Worm (Caenorhabditis elegans) whole organism, L2 larva: ENCODE measurements around the gene nlp-18.

Experiments
- C34F6.9 ChIP-seq: fragments of 150-350 bp; optimal IDR thresholded peaks from 2 replicates; lab custom pipeline; 2014; ENCODE audit warnings: missing biosample characterization, missing genetic modification characterization
- F13H6.1 ChIP-seq: sonication (generic microtip); optimal IDR thresholded peaks from 2 replicates; lab custom pipeline; 2016; ENCODE audit warnings: missing genetic modification characterization, missing compliant biosample characterization
- R02D3.7 ChIP-seq: fragments of 150-350 bp; optimal IDR thresholded peaks from 2 replicates; lab custom pipeline; 2014; ENCODE audit warnings: missing biosample characterization, missing genetic modification characterization
- Y55F3AM.14 ChIP-seq: fragments of 200-800 bp; sonication (Bioruptor generic); optimal IDR thresholded peaks from 2 replicates; lab custom pipeline; 2018; ENCODE audit warnings: mild to moderate bottlenecking, missing genetic modification characterization, missing compliant biosample characterization
- ZK546.5 ChIP-seq: sonication (generic microtip); optimal IDR thresholded peaks from 2 replicates; lab custom pipeline; 2017; ENCODE audit warnings: missing biosample characterization, missing genetic modification characterization
- aly-2 ChIP-seq: fragments of 150-350 bp; optimal IDR thresholded peaks from 2 replicates; lab custom pipeline; 2014; ENCODE audit warnings: missing biosample characterization, missing genetic modification characterization
- ceh-16 ChIP-seq: fragments of 150-350 bp; optimal IDR thresholded peaks from 2 replicates; lab custom pipeline; 2014; ENCODE audit warnings: missing biosample characterization, missing genetic modification characterization
- ceh-82 ChIP-seq: fragments of 150-350 bp; optimal IDR thresholded peaks from 2 replicates; lab custom pipeline; 2014; ENCODE audit warnings: missing biosample characterization, missing genetic modification characterization
- crh-2 ChIP-seq: sonication (generic microtip); optimal IDR thresholded peaks from 2 replicates; lab custom pipeline; 2017; ENCODE audit warnings: missing biosample characterization, missing genetic modification characterization
- dmd-4 ChIP-seq: sonication (generic microtip); optimal IDR thresholded peaks from 2 replicates; lab custom pipeline; 2017; ENCODE audit warnings: missing biosample characterization, missing genetic modification characterization
- egl-27 ChIP-seq: sonication (generic microtip); optimal IDR thresholded peaks from 3 replicates; lab custom pipeline; 2017; ENCODE audit warnings: missing biosample characterization, missing genetic modification reagents, missing genetic modification characterization
- fos-1 ChIP-seq: fragments of 150-350 bp; optimal IDR thresholded peaks from 2 replicates; lab custom pipeline; 2014; ENCODE audit warnings: missing biosample characterization, missing genetic modification characterization
- lin-11 ChIP-seq: fragments of 150-350 bp; sonication (generic microtip); optimal IDR thresholded peaks from 2 replicates; lab custom pipeline; 2014; ENCODE audit warnings: missing biosample characterization, missing genetic modification characterization, inconsistent platforms, mixed read lengths
- lin-13 ChIP-seq: fragments of 150-350 bp; optimal IDR thresholded peaks from 2 replicates; lab custom pipeline; 2014; ENCODE audit warnings: missing biosample characterization, missing genetic modification reagents, missing genetic modification characterization
- lin-39 ChIP-seq: fragments of 150-350 bp; optimal IDR thresholded peaks from 2 replicates; lab custom pipeline; 2014; ENCODE audit warnings: missing biosample characterization, missing genetic modification reagents, missing genetic modification characterization
- lsy-2 ChIP-seq, 2 experiments: fragments of 150-350 bp in 1 of 2; sonication (generic microtip) in 1 of 2; optimal IDR thresholded peaks; 2 replicates each; lab custom pipeline; 2014 to 2017; ENCODE audit warnings: missing biosample characterization in 2 of 2, missing genetic modification characterization in 2 of 2
- mab-5 ChIP-seq: fragments of 150-350 bp; optimal IDR thresholded peaks from 2 replicates; lab custom pipeline; 2014; ENCODE audit warnings: missing biosample characterization, missing genetic modification characterization
- mdl-1 ChIP-seq, 2 experiments: fragments of 150-350 bp in 1 of 2; sonication (generic microtip) in 1 of 2; optimal IDR thresholded peaks; 2 replicates each; lab custom pipeline; 2017; ENCODE audit warnings: missing biosample characterization in 2 of 2, missing genetic modification characterization in 2 of 2
- nhr-10 ChIP-seq: sonication (generic microtip); optimal IDR thresholded peaks from 2 replicates; lab custom pipeline; 2017; ENCODE audit warnings: missing biosample characterization, missing genetic modification characterization
- nhr-12 ChIP-seq: fragments of 150-350 bp; optimal IDR thresholded peaks from 2 replicates; lab custom pipeline; 2014; ENCODE audit warnings: missing biosample characterization, missing genetic modification characterization
- nhr-129 ChIP-seq: fragments of 150-350 bp; optimal IDR thresholded peaks from 2 replicates; lab custom pipeline; 2014; ENCODE audit warnings: missing biosample characterization, missing genetic modification characterization
- nhr-21 ChIP-seq: fragments of 150-350 bp; optimal IDR thresholded peaks from 2 replicates; lab custom pipeline; 2014; ENCODE audit warnings: missing biosample characterization, missing genetic modification characterization
- nhr-23 ChIP-seq: fragments of 150-350 bp; optimal IDR thresholded peaks from 2 replicates; lab custom pipeline; 2014; ENCODE audit warnings: missing biosample characterization, missing genetic modification reagents, missing genetic modification characterization
- nhr-25 ChIP-seq: fragments of 150-350 bp; sonication (generic microtip); optimal IDR thresholded peaks from 3 replicates; lab custom pipeline; 2014; ENCODE audit warnings: missing biosample characterization, missing genetic modification characterization
- nhr-6 ChIP-seq: fragments of 150-350 bp; optimal IDR thresholded peaks from 2 replicates; lab custom pipeline; 2014; ENCODE audit warnings: missing biosample characterization, missing genetic modification characterization
- nhr-77 ChIP-seq: fragments of 150-350 bp; optimal IDR thresholded peaks from 2 replicates; lab custom pipeline; 2014; ENCODE audit warnings: missing biosample characterization, missing genetic modification characterization
- peb-1 ChIP-seq: fragments of 150-350 bp; optimal IDR thresholded peaks from 2 replicates; lab custom pipeline; 2014; ENCODE audit warnings: missing biosample characterization, missing genetic modification characterization
- sem-4 ChIP-seq: fragments of 150-350 bp; optimal IDR thresholded peaks from 2 replicates; lab custom pipeline; 2014; ENCODE audit warnings: missing biosample characterization, missing genetic modification reagents, missing genetic modification characterization
- skn-1 ChIP-seq: sonication (generic microtip); optimal IDR thresholded peaks from 2 replicates; lab custom pipeline; 2017; ENCODE audit warnings: missing biosample characterization, missing genetic modification characterization
- sma-3 ChIP-seq: sonication (generic microtip); optimal IDR thresholded peaks from 2 replicates; lab custom pipeline; 2016; ENCODE audit warnings: missing genetic modification reagents, missing genetic modification characterization, missing compliant biosample characterization
- sma-9 ChIP-seq, 2 experiments: fragments of 150-350 bp in 1 of 2; sonication (generic microtip) in 1 of 2; optimal IDR thresholded peaks; 2 replicates each; lab custom pipeline; 2014 to 2016; ENCODE audit warnings: missing genetic modification characterization in 2 of 2, mild to moderate bottlenecking in 1 of 2, missing biosample characterization in 1 of 2, missing compliant biosample characterization in 1 of 2, missing genetic modification reagents in 1 of 2, moderate library complexity in 1 of 2
- snpc-4 ChIP-seq: fragments of 150-350 bp; optimal IDR thresholded peaks from 2 replicates; lab custom pipeline; 2014; ENCODE audit warnings: missing biosample characterization, missing genetic modification characterization
- unc-55 ChIP-seq: fragments of 150-350 bp; sonication (generic microtip); optimal IDR thresholded peaks from 3 replicates; lab custom pipeline; 2014; ENCODE audit warnings: missing biosample characterization, missing genetic modification reagents, missing genetic modification characterization
- unc-62 ChIP-seq: fragments of 150-350 bp; optimal IDR thresholded peaks from 2 replicates; lab custom pipeline; 2014; ENCODE audit warnings: missing biosample characterization, missing genetic modification reagents, missing genetic modification characterization
- zag-1 ChIP-seq: fragments of 150-350 bp; optimal IDR thresholded peaks from 2 replicates; lab custom pipeline; 2014; ENCODE audit warnings: missing biosample characterization, missing genetic modification characterization
- ztf-1 ChIP-seq: fragments of 200-800 bp; sonication (Bioruptor generic); conservative IDR thresholded peaks from 2 replicates; pipeline ENCODE4 v1.3.6; 2022; ENCODE audit warnings: missing genetic modification characterization, missing compliant biosample characterization
- ztf-11 ChIP-seq: sonication (generic microtip); optimal IDR thresholded peaks from 2 replicates; lab custom pipeline; 2017; ENCODE audit warnings: missing biosample characterization, missing genetic modification characterization
- ztf-4 ChIP-seq: fragments of 150-350 bp; optimal IDR thresholded peaks from 2 replicates; lab custom pipeline; 2014; ENCODE audit warnings: missing biosample characterization, missing genetic modification characterization

Gene nlp-18

ce11 chrII:11042878-11043331, 12.7 kb upstream of the nlp-18 start (continued):
- TF ChIP-seq dmd-4 (tag; lab: Kevin White, UChicago) (no peak), C34F6.9 (peak; percentile 93), lin-39 (tag; lab: Kevin White, UChicago) (no peak), ztf-1 (GFP tag; lab: Robert Waterston, UW) (no peak), sma-9 (GFP tag; optimal IDR thresholded peaks at IDR 0.05; lab: Kevin White, UChicago) (peak; percentile 25), sma-9 (tag; optimal IDR thresholded peaks at IDR 0.05; lab: Kevin White, UChicago) (no peak), lin-11 (tag; lab: Kevin White, UChicago) (peak; percentile 77), nhr-23 (tag; lab: Kevin White, UChicago) (no peak), sem-4 (tag; lab: Kevin White, UChicago) (peak; percentile 38), lin-13 (GFP tag; lab: Kevin White, UChicago) (peak; percentile 60), nhr-10 (tag; lab: Kevin White, UChicago) (no peak), ceh-82 (tag; lab: Kevin White, UChicago) (no peak), snpc-4 (tag; lab: Kevin White, UChicago) (peak; percentile 45), fos-1 (peak; percentile 38), ztf-11 (tag; lab: Kevin White, UChicago) (no peak), aly-2 (tag; lab: Kevin White, UChicago) (no peak)

ce11 chrII:11041846-11042262, 11.7 kb upstream of the nlp-18 start:
- TF ChIP-seq nhr-77 (tag; lab: Kevin White, UChicago) (no peak), egl-27 (tag; lab: Kevin White, UChicago) (no peak), zag-1 (tag; lab: Kevin White, UChicago) (no peak), ceh-16 (tag; lab: Kevin White, UChicago) (no peak), R02D3.7 (tag; lab: Kevin White, UChicago) (no peak), nhr-21 (tag; lab: Kevin White, UChicago) (no peak), lsy-2 (tag; optimal IDR thresholded peaks at IDR 0.05; lab: Kevin White, UChicago) (peak in 1 of 2 experiments; percentile 64), crh-2 (tag; lab: Kevin White, UChicago) (peak; percentile 39), nhr-12 (tag; lab: Kevin White, UChicago) (no peak), ztf-1 (GFP tag; lab: Robert Waterston, UW) (no peak), C34F6.9 (peak; percentile 81), sma-3 (GFP tag; lab: Kevin White, UChicago) (no peak), nhr-129 (tag; lab: Kevin White, UChicago) (peak; percentile 50), aly-2 (tag; lab: Kevin White, UChicago) (no peak), skn-1 (tag; lab: Kevin White, UChicago) (no peak), Y55F3AM.14 (GFP tag; lab: Kevin White, UChicago) (no peak), nhr-10 (tag; lab: Kevin White, UChicago) (no peak), mab-5 (no peak), lin-11 (tag; lab: Kevin White, UChicago) (no peak), nhr-25 (no peak), unc-62 (no peak), nhr-6 (tag; lab: Kevin White, UChicago) (peak; percentile 26), peb-1 (no peak), lin-13 (GFP tag; lab: Kevin White, UChicago) (no peak), F13H6.1 (peak; percentile 42), sem-4 (tag; lab: Kevin White, UChicago) (peak; percentile 28), ztf-4 (tag; lab: Kevin White, UChicago) (peak; percentile 49), unc-55 (GFP tag; lab: Kevin White, UChicago) (peak; percentile 53)

- TF ChIP-seq mdl-1 (tag; optimal IDR thresholded peaks at IDR 0.05; lab: Kevin White, UChicago), result no peak
- no peak for TF ChIP-seq mab-5
- TF ChIP-seq sem-4 (tag; lab: Kevin White, UChicago), result no peak
- TF ChIP-seq lin-11 (tag; lab: Kevin White, UChicago), result no peak
- no peak for TF ChIP-seq nhr-77 (tag; lab: Kevin White, UChicago)
- no peak for TF ChIP-seq lsy-2 (tag; optimal IDR thresholded peaks at IDR 0.05; lab: Kevin White, UChicago)
- TF ChIP-seq nhr-23 (tag; lab: Kevin White, UChicago), result no peak
- no peak for TF ChIP-seq dmd-4 (tag; lab: Kevin White, UChicago)
- TF ChIP-seq ztf-1 (GFP tag; lab: Robert Waterston, UW), result no peak
- no peak for TF ChIP-seq nhr-21 (tag; lab: Kevin White, UChicago)
- TF ChIP-seq nhr-129 (tag; lab: Kevin White, UChicago), result no peak
- TF ChIP-seq nhr-6 (tag; lab: Kevin White, UChicago), result no peak
- TF ChIP-seq ZK546.5 (tag; lab: Kevin White, UChicago), result no peak
- no peak for TF ChIP-seq sma-9 (GFP tag; optimal IDR thresholded peaks at IDR 0.05; lab: Kevin White, UChicago)
- TF ChIP-seq sma-9 (tag; optimal IDR thresholded peaks at IDR 0.05; lab: Kevin White, UChicago), result no peak
- no peak for TF ChIP-seq nhr-12 (tag; lab: Kevin White, UChicago)
- TF ChIP-seq R02D3.7 (tag; lab: Kevin White, UChicago), result no peak
- TF ChIP-seq lin-13 (GFP tag; lab: Kevin White, UChicago), result no peak
- no peak for TF ChIP-seq ztf-4 (tag; lab: Kevin White, UChicago)
- no peak for TF ChIP-seq F13H6.1
- TF ChIP-seq unc-55 (GFP tag; lab: Kevin White, UChicago), result no peak
- TF ChIP-seq, all 48 proteins: peak for 0
These were observed 10.8 kb upstream of the nlp-18 start, which contains the start of gene cey-1 for ce11 chrII:11041027-11041426. Gene cey-1, minus strand, starts transcription at chrII:11041206.
